Worm (Caenorhabditis elegans) whole organism, L1 larva: ENCODE data around the gene Y53F4B.26.

Experiments used
- C04F5.9 ChIP-seq: sonication (generic microtip); optimal IDR thresholded peaks from 2 replicates; lab custom pipeline; 2016; ENCODE audit warnings: missing genetic modification characterization, missing compliant biosample characterization
- C16A3.4 ChIP-seq: fragments of 150-350 bp; optimal IDR thresholded peaks from 2 replicates; lab custom pipeline; 2014; ENCODE audit warnings: missing biosample characterization, missing genetic modification characterization
- C34B4.2 ChIP-seq: sonication (generic microtip); optimal IDR thresholded peaks from 2 replicates; lab custom pipeline; 2017; ENCODE audit warnings: mild to moderate bottlenecking, missing genetic modification characterization, missing compliant biosample characterization
- F16B12.6 ChIP-seq: fragments of 150-350 bp; optimal IDR thresholded peaks from 2 replicates; lab custom pipeline; 2014; ENCODE audit warnings: missing biosample characterization, missing genetic modification characterization
- Y116A8C.19 ChIP-seq: sonication (generic microtip); optimal IDR thresholded peaks from 2 replicates; lab custom pipeline; 2016; ENCODE audit warnings: missing compliant biosample characterization, missing genetic modification characterization, borderline replicate concordance
- aha-1 ChIP-seq: fragments of 150-350 bp; optimal IDR thresholded peaks from 2 replicates; lab custom pipeline; 2014; ENCODE audit warnings: missing biosample characterization, missing genetic modification characterization
- blmp-1 ChIP-seq: fragments of 150-350 bp; optimal IDR thresholded peaks from 2 replicates; lab custom pipeline; 2014; ENCODE audit warnings: missing biosample characterization, missing genetic modification characterization
- ceh-63 ChIP-seq: fragments of 200-800 bp; sonication (Bioruptor generic); optimal IDR thresholded peaks from 2 replicates; lab custom pipeline; 2018; ENCODE audit warnings: mild to moderate bottlenecking, missing genetic modification characterization, missing compliant biosample characterization
- ceh-82 ChIP-seq, 3 experiments: fragments of 150-350 bp in 1 of 3; sonication (generic microtip) in 2 of 3; optimal IDR thresholded peaks; 2 replicates each; lab custom pipeline; 2014 to 2017; ENCODE audit warnings: missing biosample characterization in 3 of 3, missing genetic modification characterization in 3 of 3
- ceh-88 ChIP-seq: fragments of 200-800 bp; sonication (Bioruptor generic); IDR thresholded peaks from 2 replicates; pipeline ENCODE4 v1.3.6; 2022; ENCODE audit warnings: missing genetic modification characterization, missing compliant biosample characterization
- ces-1 ChIP-seq: fragments of 150-350 bp; optimal IDR thresholded peaks from 2 replicates; lab custom pipeline; 2014; ENCODE audit warnings: missing biosample characterization, missing genetic modification reagents, missing genetic modification characterization
- dsc-1 ChIP-seq: sonication (generic microtip); optimal IDR thresholded peaks from 2 replicates; lab custom pipeline; 2016; ENCODE audit warnings: mild to moderate bottlenecking, missing genetic modification characterization, missing compliant biosample characterization
- efl-1 ChIP-seq, 4 experiments: fragments of 150-350 bp; optimal IDR thresholded peaks in 3 of 4; peaks in 1 of 4; 1 replicate in 1 of 4; 2 replicates in 3 of 4; lab custom pipeline; 2014; ENCODE audit warnings: missing biosample characterization in 2 of 4, missing genetic modification characterization in 2 of 4, missing genetic modification reagents in 2 of 4
- efl-3 ChIP-seq: fragments of 200-800 bp; sonication (Bioruptor generic); optimal IDR thresholded peaks from 2 replicates; lab custom pipeline; 2018; ENCODE audit warnings: mild to moderate bottlenecking, missing genetic modification characterization, missing compliant biosample characterization
- egl-13 ChIP-seq: sonication (generic microtip); optimal IDR thresholded peaks from 2 replicates; lab custom pipeline; 2016; ENCODE audit warnings: missing genotype, missing genetic modification reagents, missing genetic modification characterization, missing compliant biosample characterization
- egl-27 ChIP-seq, 2 experiments: fragments of 150-350 bp in 1 of 2; sonication (generic microtip); optimal IDR thresholded peaks; 3 replicates each; lab custom pipeline; 2017 to 2018; ENCODE audit warnings: missing biosample characterization in 2 of 2, missing genetic modification characterization in 2 of 2, missing genetic modification reagents in 2 of 2
- elt-2 ChIP-seq: sonication (generic microtip); optimal IDR thresholded peaks from 2 replicates; lab custom pipeline; 2016; ENCODE audit warnings: missing genetic modification characterization, mild to moderate bottlenecking, inconsistent platforms, missing compliant biosample characterization, missing genetic modification reagents
- ets-5 ChIP-seq: fragments of 200-800 bp; sonication (Bioruptor generic); IDR thresholded peaks from 2 replicates; pipeline ENCODE4 v1.3.6; 2022; ENCODE audit warnings: missing genetic modification characterization, missing compliant biosample characterization
- fkh-10 ChIP-seq: sonication (generic microtip); optimal IDR thresholded peaks from 2 replicates; lab custom pipeline; 2017; ENCODE audit warnings: missing biosample characterization, missing genetic modification reagents, missing genetic modification characterization
- fkh-8 ChIP-seq: sonication (generic microtip); optimal IDR thresholded peaks from 2 replicates; lab custom pipeline; 2016; ENCODE audit warnings: mild to moderate bottlenecking, missing genetic modification characterization, missing compliant biosample characterization
- fos-1 ChIP-seq: fragments of 150-350 bp; optimal IDR thresholded peaks from 2 replicates; lab custom pipeline; 2014; ENCODE audit warnings: missing biosample characterization, missing genetic modification characterization
- grh-1 ChIP-seq: fragments of 200-800 bp; sonication (Bioruptor generic); IDR thresholded peaks from 2 replicates; pipeline ENCODE4 v1.3.6; 2022; ENCODE audit warnings: missing genetic modification reagents, missing genetic modification characterization, missing compliant biosample characterization
- hlh-17 ChIP-seq: fragments of 200-800 bp; sonication (Bioruptor generic); optimal IDR thresholded peaks from 2 replicates; lab custom pipeline; 2018; ENCODE audit warnings: missing genetic modification characterization, mild to moderate bottlenecking, missing compliant biosample characterization, moderate library complexity, borderline replicate concordance
- irx-1 ChIP-seq: sonication (generic microtip); optimal IDR thresholded peaks from 2 replicates; lab custom pipeline; 2016; ENCODE audit warnings: missing genetic modification characterization, missing compliant biosample characterization
- jun-1 ChIP-seq: fragments of 150-350 bp; optimal IDR thresholded peaks from 2 replicates; lab custom pipeline; 2014; ENCODE audit warnings: missing biosample characterization, missing genetic modification reagents, missing genetic modification characterization
- lin-15B ChIP-seq: fragments of 150-350 bp; sonication (generic microtip); optimal IDR thresholded peaks from 3 replicates; lab custom pipeline; 2014; ENCODE audit warnings: missing biosample characterization, missing genetic modification characterization
- lin-35 ChIP-seq, 2 experiments: fragments of 150-350 bp; optimal IDR thresholded peaks; 2 replicates each; lab custom pipeline; 2014; ENCODE audit warnings: missing biosample characterization in 2 of 2, missing genetic modification characterization in 2 of 2, missing genetic modification reagents in 2 of 2
- lsy-2 ChIP-seq, 2 experiments: fragments of 150-350 bp; optimal IDR thresholded peaks; 2 replicates each; lab custom pipeline; 2014; ENCODE audit warnings: missing biosample characterization in 2 of 2, missing genetic modification characterization in 2 of 2
- mab-9 ChIP-seq: fragments of 200-800 bp; sonication (Bioruptor generic); IDR thresholded peaks from 2 replicates; pipeline ENCODE4 v1.3.6; 2022; ENCODE audit warnings: missing genetic modification reagents, missing genetic modification characterization, missing compliant biosample characterization
- mef-2 ChIP-seq: fragments of 150-350 bp; optimal IDR thresholded peaks from 2 replicates; lab custom pipeline; 2014; ENCODE audit warnings: missing biosample characterization, missing genetic modification characterization
- mep-1 ChIP-seq: fragments of 150-350 bp; optimal IDR thresholded peaks from 2 replicates; lab custom pipeline; 2014; ENCODE audit warnings: missing biosample characterization, missing genetic modification characterization
- nhr-20 ChIP-seq: sonication (generic microtip); optimal IDR thresholded peaks from 2 replicates; lab custom pipeline; 2016; ENCODE audit warnings: mild to moderate bottlenecking, missing genetic modification characterization, missing compliant biosample characterization
- nhr-28 ChIP-seq: fragments of 150-350 bp; optimal IDR thresholded peaks from 2 replicates; lab custom pipeline; 2014; ENCODE audit warnings: missing biosample characterization, missing genetic modification characterization
- nhr-47 ChIP-seq: sonication (generic microtip); optimal IDR thresholded peaks from 2 replicates; lab custom pipeline; 2016; ENCODE audit warnings: mild to moderate bottlenecking, missing genetic modification characterization, moderate library complexity, missing compliant biosample characterization
- nhr-76 ChIP-seq: sonication (generic microtip); optimal IDR thresholded peaks from 2 replicates; lab custom pipeline; 2017; ENCODE audit warnings: missing biosample characterization, missing genetic modification characterization
- nhr-77 ChIP-seq: fragments of 150-350 bp; optimal IDR thresholded peaks from 2 replicates; lab custom pipeline; 2014; ENCODE audit warnings: missing biosample characterization, missing genetic modification characterization
- nhr-85 ChIP-seq: sonication (generic microtip); peaks from one replicate; lab custom pipeline; 2016; ENCODE audit warnings: missing genetic modification characterization, inconsistent platforms, missing compliant biosample characterization
- nhr-90 ChIP-seq: sonication (generic microtip); optimal IDR thresholded peaks from 2 replicates; lab custom pipeline; 2016; ENCODE audit warnings: mild to moderate bottlenecking, missing genetic modification characterization, missing compliant biosample characterization; ENCODE audit not compliant: poor library complexity
- pag-3 ChIP-seq: sonication (generic microtip); optimal IDR thresholded peaks from 2 replicates; lab custom pipeline; 2017; ENCODE audit warnings: missing genetic modification characterization, mild to moderate bottlenecking, missing compliant biosample characterization, antibody characterized with exemption, borderline replicate concordance; ENCODE audit not compliant: insufficient read depth
- pax-3 ChIP-seq: fragments of 200-800 bp; sonication (Bioruptor generic); optimal IDR thresholded peaks from 2 replicates; lab custom pipeline; 2018; ENCODE audit warnings: mild to moderate bottlenecking, missing genetic modification characterization, moderate library complexity, missing compliant biosample characterization
- snpc-4 ChIP-seq: fragments of 150-350 bp; optimal IDR thresholded peaks from 2 replicates; lab custom pipeline; 2014; ENCODE audit warnings: missing biosample characterization, missing genetic modification characterization
- sox-4 ChIP-seq: sonication (generic microtip); optimal IDR thresholded peaks from 2 replicates; lab custom pipeline; 2016; ENCODE audit warnings: missing genetic modification characterization, missing compliant biosample characterization
- sup-37 ChIP-seq: fragments of 200-800 bp; sonication (Bioruptor generic); optimal IDR thresholded peaks from 2 replicates; lab custom pipeline; 2018; ENCODE audit warnings: mild to moderate bottlenecking, missing genetic modification characterization, missing compliant biosample characterization
- swsn-7 ChIP-seq: sonication (generic microtip); optimal IDR thresholded peaks from 2 replicates; lab custom pipeline; 2016; ENCODE audit warnings: missing genetic modification characterization, missing compliant biosample characterization
- tbx-2 ChIP-seq: sonication (generic microtip); optimal IDR thresholded peaks from 2 replicates; lab custom pipeline; 2016; ENCODE audit warnings: missing genetic modification characterization, missing compliant biosample characterization
- tlp-1 ChIP-seq: fragments of 150-350 bp; optimal IDR thresholded peaks from 2 replicates; lab custom pipeline; 2014; ENCODE audit warnings: missing biosample characterization, missing genetic modification characterization
- unc-130 ChIP-seq: fragments of 150-350 bp; optimal IDR thresholded peaks from 2 replicates; lab custom pipeline; 2017; ENCODE audit warnings: missing biosample characterization, missing genetic modification characterization, inconsistent platforms
- unc-30 ChIP-seq: sonication (generic microtip); optimal IDR thresholded peaks from 2 replicates; lab custom pipeline; 2017; ENCODE audit warnings: missing biosample characterization, missing genetic modification characterization
- unc-86 ChIP-seq: sonication (generic microtip); optimal IDR thresholded peaks from 2 replicates; lab custom pipeline; 2016; ENCODE audit warnings: missing genetic modification characterization, missing compliant biosample characterization
- vab-15 ChIP-seq: sonication (generic microtip); optimal IDR thresholded peaks from 2 replicates; lab custom pipeline; 2017; ENCODE audit warnings: missing genotype, mild to moderate bottlenecking, missing genetic modification characterization, missing compliant biosample characterization
- xbp-1 ChIP-seq: sonication (generic microtip); optimal IDR thresholded peaks from 2 replicates; lab custom pipeline; 2016; ENCODE audit warnings: missing genetic modification characterization, missing compliant biosample characterization
- zip-4 ChIP-seq: fragments of 200-800 bp; sonication (Bioruptor generic); optimal IDR thresholded peaks from 2 replicates; lab custom pipeline; 2018; ENCODE audit warnings: mild to moderate bottlenecking, missing genetic modification characterization, moderate library complexity, missing compliant biosample characterization
- ztf-4 ChIP-seq: fragments of 150-350 bp; optimal IDR thresholded peaks from 2 replicates; lab custom pipeline; 2014; ENCODE audit warnings: missing biosample characterization, missing genetic modification characterization

Y53F4B.26 gene

ce11 chrII:15173174-15173573 lies 32.4 kb upstream of the Y53F4B.26 start (continued):
- no peak for TF ChIP-seq nhr-20 (tag; lab: Kevin White, UChicago)
- no peak for TF ChIP-seq ceh-88 (GFP tag; lab: Robert Waterston, UW)
- no peak for TF ChIP-seq unc-86 (tag; lab: Kevin White, UChicago)
- TF ChIP-seq ceh-63: no peak
- TF ChIP-seq Y116A8C.19 (tag; lab: Kevin White, UChicago): no peak
- TF ChIP-seq jun-1 (tag; lab: Kevin White, UChicago): peak; percentile 23
- TF ChIP-seq fos-1 (tag; lab: Kevin White, UChicago): no peak
- peak; percentile 34 for TF ChIP-seq zip-4 (GFP tag; lab: Kevin White, UChicago)
- TF ChIP-seq pag-3 (tag; lab: Kevin White, UChicago): no peak
- no peak for TF ChIP-seq sox-4 (tag; lab: Kevin White, UChicago)
- TF ChIP-seq ces-1 (GFP tag; lab: Kevin White, UChicago): no peak
- TF ChIP-seq efl-3: no peak
- no peak for TF ChIP-seq ztf-4
- no peak for TF ChIP-seq sup-37 (GFP tag; lab: Kevin White, UChicago)
- TF ChIP-seq hlh-17: no peak
- no peak for TF ChIP-seq mab-9 (GFP tag; lab: Robert Waterston, UW)
- TF ChIP-seq dsc-1 (tag; lab: Kevin White, UChicago): peak; percentile 25
- TF ChIP-seq nhr-85 (tag; lab: Kevin White, UChicago): no peak
- no peak for TF ChIP-seq pax-3 (tag; lab: Kevin White, UChicago)
- TF ChIP-seq unc-130 (tag; lab: Kevin White, UChicago): no peak
- no peak for TF ChIP-seq C04F5.9 (tag; lab: Kevin White, UChicago)
- peak; percentile 38 for TF ChIP-seq swsn-7 (tag; lab: Kevin White, UChicago)
- TF ChIP-seq blmp-1: peak; percentile 27
- TF ChIP-seq lsy-2 (tag; optimal IDR thresholded peaks at IDR 0.05; lab: Kevin White, UChicago): peak in 1 of 2 experiments; percentile 44
- no peak for TF ChIP-seq mef-2 (tag; lab: Kevin White, UChicago)
- no peak for TF ChIP-seq fkh-10
- peak; percentile 34 to 54 for TF ChIP-seq efl-1 (optimal IDR thresholded peaks at IDR 0.05; lab: Kevin White, UChicago)
- TF ChIP-seq efl-1 (GFP tag; optimal IDR thresholded peaks at IDR 0.05 in 1 of 2; lab: Kevin White, UChicago): peak; percentile 30 to 92
- TF ChIP-seq ceh-82 (tag; optimal IDR thresholded peaks at IDR 0.05; lab: Kevin White, UChicago): peak; percentile 3 to 38 (median 17)
- TF ChIP-seq grh-1: no peak
- TF ChIP-seq unc-30 (tag; lab: Kevin White, UChicago): no peak
- TF ChIP-seq C34B4.2: no peak
- no peak for TF ChIP-seq aha-1 (tag; lab: Kevin White, UChicago)
- peak; percentile 83 for TF ChIP-seq fkh-8
- TF ChIP-seq nhr-47 (tag; lab: Kevin White, UChicago): peak; percentile 30
- TF ChIP-seq tlp-1: no peak
- no peak for TF ChIP-seq nhr-28 (tag; lab: Kevin White, UChicago)
- TF ChIP-seq egl-13 (tag; lab: Kevin White, UChicago): no peak
- TF ChIP-seq nhr-90 (tag; lab: Kevin White, UChicago): no peak
- TF ChIP-seq nhr-76 (tag; lab: Kevin White, UChicago): no peak
- TF ChIP-seq egl-27 (tag; optimal IDR thresholded peaks at IDR 0.05; lab: Kevin White, UChicago): no peak
- TF ChIP-seq irx-1 (tag; lab: Kevin White, UChicago): no peak
- TF ChIP-seq nhr-77 (tag; lab: Kevin White, UChicago): peak; percentile 27
- TF ChIP-seq C16A3.4 (tag; lab: Kevin White, UChicago): no peak
- TF ChIP-seq mep-1 (tag; lab: Kevin White, UChicago): no peak
- no peak for TF ChIP-seq vab-15 (tag; lab: Kevin White, UChicago)
- peak; percentile 11 for TF ChIP-seq snpc-4 (tag; lab: Kevin White, UChicago)
- no peak for TF ChIP-seq lin-15B
- peak; percentile 1 to 41 for TF ChIP-seq lin-35 (GFP tag; optimal IDR thresholded peaks at IDR 0.05; lab: Kevin White, UChicago)
- TF ChIP-seq xbp-1 (tag; lab: Kevin White, UChicago): no peak
- TF ChIP-seq ets-5: no peak
- no peak for TF ChIP-seq F16B12.6 (tag; lab: Kevin White, UChicago)
- TF ChIP-seq tbx-2: no peak
- TF ChIP-seq elt-2 (tag; lab: Kevin White, UChicago): no peak
